Fruit fly (Drosophila melanogaster) whole organism, embryonic: ENCODE results near the gene Phs.

Source experiments
- Antp ChIP-seq: fragments of 200-800 bp; sonication (Bioruptor generic); optimal IDR thresholded peaks from 3 replicates; lab custom pipeline; 2016; ENCODE audit warnings: missing biosample characterization, missing genetic modification characterization
- B-H2 ChIP-seq: fragments of 200-800 bp; sonication (Bioruptor generic); optimal IDR thresholded peaks from 2 replicates; lab custom pipeline; 2018; ENCODE audit warnings: missing biosample characterization, mild to moderate bottlenecking, missing genetic modification characterization
- BEAF-32 ChIP-seq: fragments of 200-800 bp; sonication (Bioruptor generic); optimal IDR thresholded peaks from 3 replicates; lab custom pipeline; 2017; ENCODE audit warnings: missing biosample characterization, missing genetic modification characterization, mild to moderate bottlenecking, moderate library complexity, missing genetic modification reagents
- Blimp-1 ChIP-seq: fragments of 200-800 bp; sonication (Bioruptor generic); optimal IDR thresholded peaks from 3 replicates; lab custom pipeline; 2018; ENCODE audit warnings: missing biosample characterization, missing genetic modification characterization, mild to moderate bottlenecking, moderate library complexity, missing genetic modification reagents
- CG10209 ChIP-seq: fragments of 200-800 bp; sonication (Bioruptor generic); optimal IDR thresholded peaks from 3 replicates; lab custom pipeline; 2017; ENCODE audit warnings: missing biosample characterization, mild to moderate bottlenecking, missing genetic modification characterization, missing genetic modification reagents
- CG10274 ChIP-seq: fragments of 200-800 bp; sonication (Bioruptor generic); optimal IDR thresholded peaks from 3 replicates; lab custom pipeline; 2017; ENCODE audit warnings: missing biosample characterization, mild to moderate bottlenecking, missing genetic modification characterization
- CG11504 ChIP-seq: fragments of 200-800 bp; sonication (Bioruptor generic); optimal IDR thresholded peaks from 3 replicates; lab custom pipeline; 2019; ENCODE audit warnings: missing biosample characterization, mild to moderate bottlenecking, missing genetic modification characterization, moderate library complexity
- CG11723 ChIP-seq: fragments of 200-800 bp; sonication (Bioruptor generic); optimal IDR thresholded peaks from 2 replicates; lab custom pipeline; 2017; ENCODE audit warnings: missing biosample characterization, mild to moderate bottlenecking, missing genetic modification characterization
- CG12104 ChIP-seq: fragments of 200-800 bp; sonication (Bioruptor generic); optimal IDR thresholded peaks from 3 replicates; lab custom pipeline; 2016; ENCODE audit warnings: missing biosample characterization, missing genetic modification characterization
- CG12219 ChIP-seq: fragments of 200-800 bp; sonication (Bioruptor generic); optimal IDR thresholded peaks from 3 replicates; lab custom pipeline; 2018; ENCODE audit warnings: missing biosample characterization, mild to moderate bottlenecking, missing genetic modification characterization
- CG12299 ChIP-seq: fragments of 200-800 bp; sonication (Bioruptor generic); optimal IDR thresholded peaks from 2 replicates; lab custom pipeline; 2018; ENCODE audit warnings: missing biosample characterization, mild to moderate bottlenecking, missing genetic modification characterization
- CG13624 ChIP-seq: fragments of 200-800 bp; sonication (Bioruptor generic); optimal IDR thresholded peaks from 2 replicates; lab custom pipeline; 2016; ENCODE audit warnings: missing biosample characterization, missing genetic modification characterization
- CG13775 ChIP-seq: fragments of 200-800 bp; sonication (Bioruptor generic); optimal IDR thresholded peaks from 3 replicates; lab custom pipeline; 2017; ENCODE audit warnings: missing biosample characterization, mild to moderate bottlenecking, missing genetic modification characterization
- CG15601 ChIP-seq: fragments of 200-800 bp; sonication (Bioruptor generic); optimal IDR thresholded peaks from 3 replicates; lab custom pipeline; 2019; ENCODE audit warnings: missing biosample characterization, mild to moderate bottlenecking, missing genetic modification characterization, moderate library complexity
- CG16815 ChIP-seq: fragments of 200-800 bp; sonication (Bioruptor generic); optimal IDR thresholded peaks from 3 replicates; lab custom pipeline; 2017; ENCODE audit warnings: missing biosample characterization, mild to moderate bottlenecking, missing genetic modification characterization
- CG17361 ChIP-seq: fragments of 200-800 bp; sonication (Bioruptor generic); IDR thresholded peaks from 3 replicates; pipeline ENCODE4 v1.3.6; 2022; ENCODE audit warnings: missing biosample characterization, missing genetic modification characterization
- CG18619 ChIP-seq: fragments of 200-800 bp; sonication (Bioruptor generic); optimal IDR thresholded peaks from 3 replicates; lab custom pipeline; 2017; ENCODE audit warnings: missing biosample characterization, mild to moderate bottlenecking, missing genetic modification characterization
- CG2120 ChIP-seq: fragments of 200-800 bp; sonication (Bioruptor generic); optimal IDR thresholded peaks from 3 replicates; lab custom pipeline; 2016; ENCODE audit warnings: missing biosample characterization, missing genetic modification characterization
- CG2678 ChIP-seq: fragments of 200-800 bp; sonication (Bioruptor generic); optimal IDR thresholded peaks from 3 replicates; lab custom pipeline; 2019; ENCODE audit warnings: missing biosample characterization, mild to moderate bottlenecking, missing genetic modification characterization, moderate library complexity
- CG32532 ChIP-seq: fragments of 200-800 bp; sonication (Bioruptor generic); IDR thresholded peaks from 2 replicates; pipeline ENCODE4 v1.3.6; 2022; ENCODE audit warnings: missing biosample characterization, missing genetic modification characterization
- CG32772 ChIP-seq: fragments of 200-800 bp; sonication (Bioruptor generic); IDR thresholded peaks from 2 replicates; pipeline ENCODE4 v1.3.6; 2022; ENCODE audit warnings: missing biosample characterization, missing genetic modification characterization
- CG3847 ChIP-seq: fragments of 200-800 bp; sonication (Bioruptor generic); IDR thresholded peaks from 2 replicates; pipeline ENCODE4 v1.3.6; 2022; ENCODE audit warnings: missing biosample characterization, missing genetic modification characterization
- CG4282 ChIP-seq: fragments of 200-800 bp; sonication (Bioruptor generic); optimal IDR thresholded peaks from 2 replicates; lab custom pipeline; 2016; ENCODE audit warnings: missing biosample characterization, missing genetic modification characterization
- CG5180 ChIP-seq: fragments of 200-800 bp; sonication (Bioruptor generic); optimal IDR thresholded peaks from 3 replicates; lab custom pipeline; 2017; ENCODE audit warnings: missing biosample characterization, missing genetic modification characterization, mild to moderate bottlenecking, moderate library complexity, missing genetic modification reagents
- CG6175 ChIP-seq: fragments of 200-800 bp; sonication (Bioruptor generic); IDR thresholded peaks from 3 replicates; pipeline ENCODE4 v1.3.6; 2022; ENCODE audit warnings: missing biosample characterization, missing genetic modification characterization
- CG6813 ChIP-seq: fragments of 200-800 bp; sonication (Bioruptor generic); optimal IDR thresholded peaks from 2 replicates; lab custom pipeline; 2017; ENCODE audit warnings: missing biosample characterization, missing genetic modification characterization, mild to moderate bottlenecking, moderate library complexity, missing genetic modification reagents
- CG9797 ChIP-seq: fragments of 200-800 bp; sonication (Bioruptor generic); optimal IDR thresholded peaks from 3 replicates; lab custom pipeline; 2018; ENCODE audit warnings: missing biosample characterization, mild to moderate bottlenecking, missing genetic modification characterization
- CrebB ChIP-seq: fragments of 200-800 bp; sonication (Bioruptor generic); optimal IDR thresholded peaks from 3 replicates; lab custom pipeline; 2018; ENCODE audit warnings: missing biosample characterization, mild to moderate bottlenecking, missing genetic modification characterization
- D ChIP-seq, 2 experiments: fragments of 200-800 bp in 1 of 2; fragments of >200 bp in 1 of 2; sonication (Bioruptor generic) in 1 of 2; optimal IDR thresholded peaks; 2 replicates in 1 of 2; 3 replicates in 1 of 2; lab custom pipeline; 2017; ENCODE audit warnings: mild to moderate bottlenecking in 1 of 2, missing biosample characterization in 1 of 2, missing genetic modification characterization in 1 of 2, missing genetic modification reagents in 1 of 2
- HLHmδ ChIP-seq: fragments of 200-800 bp; sonication (Bioruptor generic); optimal IDR thresholded peaks from 2 replicates; lab custom pipeline; 2018; ENCODE audit warnings: missing biosample characterization, mild to moderate bottlenecking, missing genetic modification characterization, moderate library complexity
- Oaz ChIP-seq: fragments of 200-800 bp; sonication (Bioruptor generic); IDR thresholded peaks from 2 replicates; pipeline ENCODE4 v1.3.6; 2022; ENCODE audit warnings: missing biosample characterization, missing genetic modification characterization
- Rfx ChIP-seq: fragments of 200-800 bp; sonication (Bioruptor generic); IDR thresholded peaks from 2 replicates; pipeline ENCODE4 v1.3.6; 2022; ENCODE audit warnings: missing biosample characterization, missing genetic modification characterization
- Sry-β ChIP-seq: fragments of 200-800 bp; sonication (Bioruptor generic); optimal IDR thresholded peaks from 2 replicates; lab custom pipeline; 2018; ENCODE audit warnings: missing biosample characterization, mild to moderate bottlenecking, missing genetic modification characterization, moderate library complexity
- Tbp ChIP-seq: fragments of >200 bp; optimal IDR thresholded peaks from 2 replicates; lab custom pipeline; 2018; ENCODE audit warnings: missing biosample characterization, missing genetic modification characterization
- amos ChIP-seq: fragments of 200-800 bp; sonication (Bioruptor generic); IDR thresholded peaks from 2 replicates; pipeline ENCODE4 v1.3.6; 2022; ENCODE audit warnings: missing biosample characterization, missing genetic modification characterization; ENCODE audit not compliant: partially characterized antibody
- ato ChIP-seq: fragments of 200-800 bp; sonication (Bioruptor generic); IDR thresholded peaks from 2 replicates; pipeline ENCODE4 v1.3.6; 2022; ENCODE audit warnings: missing biosample characterization, missing genetic modification characterization; ENCODE audit not compliant: partially characterized antibody
- danr ChIP-seq: fragments of 200-800 bp; sonication (Bioruptor generic); IDR thresholded peaks from 2 replicates; pipeline ENCODE4 v1.3.6; 2022; ENCODE audit warnings: missing biosample characterization, missing genetic modification characterization
- disco-r ChIP-seq: fragments of 200-800 bp; sonication (Bioruptor generic); optimal IDR thresholded peaks from 2 replicates; lab custom pipeline; 2016; ENCODE audit warnings: missing biosample characterization, missing genetic modification characterization
- dysf ChIP-seq: fragments of 200-800 bp; sonication (Bioruptor generic); IDR thresholded peaks from 3 replicates; pipeline ENCODE4 v1.3.6; 2022; ENCODE audit warnings: missing biosample characterization, missing genetic modification characterization
- emc ChIP-seq: fragments of 200-800 bp; sonication (Bioruptor generic); optimal IDR thresholded peaks from 2 replicates; lab custom pipeline; 2016; ENCODE audit warnings: missing biosample characterization, missing genetic modification characterization
- gt ChIP-seq: fragments of 200-800 bp; sonication (Bioruptor generic); IDR thresholded peaks from 2 replicates; pipeline ENCODE4 v1.3.6; 2022; ENCODE audit warnings: missing biosample characterization, missing genetic modification characterization
- jumu ChIP-seq: fragments of 200-800 bp; sonication (Bioruptor generic); optimal IDR thresholded peaks from 3 replicates; lab custom pipeline; 2016; ENCODE audit warnings: missing biosample characterization, missing genetic modification characterization
- lbe ChIP-seq: fragments of 200-800 bp; sonication (Bioruptor generic); optimal IDR thresholded peaks from 2 replicates; lab custom pipeline; 2016; ENCODE audit warnings: missing biosample characterization, mild to moderate bottlenecking, missing genetic modification characterization
- onecut ChIP-seq: fragments of 200-800 bp; sonication (Bioruptor generic); IDR thresholded peaks from 2 replicates; pipeline ENCODE4 v1.3.6; 2022; ENCODE audit warnings: missing biosample characterization, missing genetic modification characterization
- phol ChIP-seq: fragments of 200-800 bp; sonication (Bioruptor generic); optimal IDR thresholded peaks from 3 replicates; lab custom pipeline; 2018; ENCODE audit warnings: missing biosample characterization, mild to moderate bottlenecking, missing genetic modification characterization, moderate library complexity
- rib ChIP-seq: fragments of 200-800 bp; sonication (Bioruptor generic); IDR thresholded peaks from 2 replicates; pipeline ENCODE4 v1.3.6; 2022; ENCODE audit warnings: missing biosample characterization, missing genetic modification characterization
- scrt ChIP-seq: fragments of 200-800 bp; sonication (Bioruptor generic); optimal IDR thresholded peaks from 2 replicates; lab custom pipeline; 2018; ENCODE audit warnings: missing biosample characterization, mild to moderate bottlenecking, missing genetic modification characterization, moderate library complexity
- sens ChIP-seq: fragments of 200-800 bp; sonication (Bioruptor generic); peaks from one replicate; lab custom pipeline; 2016; ENCODE audit warnings: missing biosample characterization, missing genetic modification characterization
- sug ChIP-seq: fragments of 200-800 bp; optimal IDR thresholded peaks from 2 replicates; lab custom pipeline; 2019; ENCODE audit warnings: missing biosample characterization, mild to moderate bottlenecking, missing genetic modification characterization, moderate library complexity

The Phs gene

DNA sequence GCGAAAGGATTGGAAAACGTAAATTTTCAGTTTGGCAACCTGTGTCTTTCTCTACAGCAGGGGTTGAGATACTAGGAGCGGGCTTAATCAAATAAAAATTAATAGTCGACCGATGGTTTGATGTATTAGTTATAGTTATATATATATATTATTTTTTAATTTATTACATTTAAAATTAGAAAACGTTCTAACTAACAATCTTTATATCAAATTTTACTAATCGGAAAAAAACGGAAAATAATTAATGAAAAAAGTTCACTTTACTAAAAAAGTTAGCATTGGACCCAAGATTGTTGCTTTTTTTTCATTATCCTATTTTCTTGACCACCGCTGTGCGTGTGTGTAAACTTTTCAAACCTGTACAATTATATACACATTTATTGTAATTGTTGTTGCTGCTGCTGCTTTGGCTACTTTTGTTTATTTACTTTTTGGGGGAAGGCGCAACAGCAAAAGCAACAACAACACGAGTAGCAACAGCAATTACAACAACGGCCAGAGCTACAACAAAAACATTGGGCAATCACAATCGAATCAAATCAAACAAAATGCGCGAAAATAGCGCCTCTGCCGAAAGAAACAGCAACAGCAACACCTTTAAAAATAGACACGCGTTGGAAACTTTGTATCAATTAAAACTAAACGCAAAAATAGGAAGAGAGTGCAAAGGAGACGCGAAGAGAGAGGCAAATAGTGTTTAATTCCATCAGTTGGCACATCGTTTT, 27.0 kb upstream of the Phs start (continued):
- no peak for TF ChIP-seq Sry-β
- no peak for TF ChIP-seq ato (GFP tag; lab: Robert Waterston, UW)
- no peak for TF ChIP-seq CG16815 (GFP tag; lab: Kevin White, UChicago)
- TF ChIP-seq sens (GFP tag; lab: Kevin White, UChicago): peak; percentile 71
- TF ChIP-seq onecut (GFP tag; lab: Robert Waterston, UW): 0 out of 2 replicates have a peak, but pooled peaks have one; percentile 6
- no peak for TF ChIP-seq amos (GFP tag; lab: Robert Waterston, UW)
- TF ChIP-seq sug (tag; lab: Kevin White, UChicago): peak; percentile 16
- TF ChIP-seq CG18619: peak; percentile 68
- peak; percentile 76 for TF ChIP-seq CG17361 (GFP tag; lab: Robert Waterston, UW)
- TF ChIP-seq CG13775 (GFP tag; lab: Kevin White, UChicago): peak; percentile 46
- TF ChIP-seq CG12299 (tag; lab: Kevin White, UChicago): peak; percentile 22
- peak; percentile 69 for TF ChIP-seq CG10209
- TF ChIP-seq CG32532 (GFP tag; lab: Robert Waterston, UW): peak; percentile 63; the same call in 1 of the 2 replicates
- TF ChIP-seq BEAF-32 (GFP tag; lab: Kevin White, UChicago): no peak
- no peak for TF ChIP-seq CG6175
- peak; percentile 25 for TF ChIP-seq CG2120 (GFP tag; lab: Kevin White, UChicago)
- peak; percentile 60 for TF ChIP-seq phol
- peak; percentile 28 for TF ChIP-seq CG15601 (tag; lab: Kevin White, UChicago)
- no peak for TF ChIP-seq CG9797 (GFP tag; lab: Kevin White, UChicago)
- TF ChIP-seq Blimp-1 (GFP tag; lab: Kevin White, UChicago): peak; percentile 59
- no peak for TF ChIP-seq lbe (GFP tag; lab: Kevin White, UChicago)
- TF ChIP-seq CG2678 (tag; lab: Kevin White, UChicago): peak; percentile 80
- TF ChIP-seq rib: no peak
- TF ChIP-seq CG6813 (GFP tag; lab: Kevin White, UChicago): peak; percentile 40
- peak; percentile 36 for TF ChIP-seq CG3847
- no peak for TF ChIP-seq HLHmδ (GFP tag; lab: Kevin White, UChicago)
- TF ChIP-seq, all 482 proteins: peak for 167

DNA sequence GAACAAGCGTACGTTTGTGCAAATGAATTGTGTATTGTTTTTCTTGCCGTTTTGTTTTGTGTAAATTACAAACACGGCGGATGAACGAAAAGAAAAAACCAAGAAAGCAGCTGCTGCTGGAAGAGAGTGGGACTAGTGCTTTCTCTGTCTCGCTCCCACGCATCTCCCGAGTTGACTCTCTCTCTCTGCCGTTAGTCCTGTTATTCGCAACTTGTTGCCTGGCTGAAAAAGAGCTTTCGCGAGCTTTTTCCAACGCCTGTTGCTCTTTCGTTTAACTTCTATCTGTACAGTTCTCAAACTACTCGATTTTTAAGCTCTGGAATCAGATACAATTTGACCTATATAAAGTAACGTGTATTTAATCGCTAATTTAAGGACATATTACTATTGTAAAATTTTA, 26.3 kb upstream of the Phs start:
- TF ChIP-seq CG12104 (no peak), CG5180 (no peak), emc (GFP tag; lab: Kevin White, UChicago) (no peak), Sry-β (no peak), CG4282 (GFP tag; lab: Kevin White, UChicago) (no peak), danr (GFP tag; lab: Robert Waterston, UW) (no peak), CG12219 (GFP tag; lab: Kevin White, UChicago) (no peak), jumu (GFP tag; lab: Kevin White, UChicago) (no peak), CG10274 (GFP tag; lab: Kevin White, UChicago) (no peak), CrebB (no peak), CG11504 (peak; percentile 48), CG32772 (GFP tag; lab: Robert Waterston, UW) (no peak), D (optimal IDR thresholded peaks at IDR 0.05; lab: Kevin White, UChicago) (peak; percentile 80), D (GFP tag; optimal IDR thresholded peaks at IDR 0.05; lab: Kevin White, UChicago) (no peak), Tbp (no peak), scrt (GFP tag; lab: Kevin White, UChicago) (peak; percentile 100), Oaz (GFP tag; lab: Robert Waterston, UW) (no peak), Rfx (GFP tag; lab: Robert Waterston, UW) (no peak), Antp (GFP tag; lab: Kevin White, UChicago) (no peak), CG15601 (tag; lab: Kevin White, UChicago) (no peak), gt (GFP tag; lab: Robert Waterston, UW) (no peak), disco-r (GFP tag; lab: Kevin White, UChicago) (no peak), B-H2 (GFP tag; lab: Kevin White, UChicago) (no peak), CG11723 (GFP tag; lab: Kevin White, UChicago) (no peak), CG13624 (GFP tag; lab: Kevin White, UChicago) (no peak), dysf (GFP tag; lab: Robert Waterston, UW) (no peak)
